Worm (Caenorhabditis elegans): ENCODE measurements around the gene C29E4.12.

The C29E4.12 gene

ce11 chrIII:7973201-7973767 is 32.3 kb downstream of the C29E4.12 start, which contains the start of the genes eef-1B.1 and aco-2:
eef-1B.1 (minus strand) TSS chrIII:7973386.
aco-2 (plus strand) TSS chrIII:7973717.
- TF ChIP-seq hmg-1.2 (GFP tag; IDR thresholded peaks at IDR 0.05) (peak; percentile 55), chd-7 (tag; optimal IDR thresholded peaks at IDR 0.05) (no peak), nfya-1 (tag; optimal IDR thresholded peaks at IDR 0.05; ENCODE audit: borderline replicate concordance, insufficient read depth) (no peak), mel-28 (tag; optimal IDR thresholded peaks at IDR 0.05; ENCODE audit: borderline replicate concordance) (no peak), ets-4 (GFP tag; optimal IDR thresholded peaks at IDR 0.05) (peak; percentile 63), F49E8.2 (tag; optimal IDR thresholded peaks at IDR 0.05; ENCODE audit: insufficient read depth) (no peak), ztf-22 (GFP tag; optimal IDR thresholded peaks at IDR 0.05) (no peak), cebp-2 (GFP tag; IDR thresholded peaks at IDR 0.05) (no peak), snpc-4 (GFP tag; optimal IDR thresholded peaks at IDR 0.05) (no peak), snpc-4 (tag; optimal IDR thresholded peaks at IDR 0.05) (peak; percentile 2 to 63 (median 54)), ekl-4 (GFP tag; IDR thresholded peaks at IDR 0.05) (peak; percentile 87), egl-18 (GFP tag; IDR thresholded peaks at IDR 0.05) (no peak), Y67H2A.10 (GFP tag; conservative IDR thresholded peaks at IDR 0.05) (no peak), ztf-6 (GFP tag; IDR thresholded peaks at IDR 0.05) (no peak), hlh-12 (tag; optimal IDR thresholded peaks at IDR 0.05) (no peak), ceh-40 (GFP tag; IDR thresholded peaks at IDR 0.05) (no peak), rpc-1 (optimal IDR thresholded peaks at IDR 0.05) (no peak), rpc-1 (tag; optimal IDR thresholded peaks at IDR 0.05) (no peak), ztf-18 (tag; optimal IDR thresholded peaks at IDR 0.05) (peak; percentile 98), C06A6.2 (GFP tag; conservative IDR thresholded peaks at IDR 0.05) (peak; percentile 64; the same call in 1 of the 2 replicates), hrde-1 (tag; optimal IDR thresholded peaks at IDR 0.05; ENCODE audit: borderline replicate concordance) (no peak), ceh-91 (GFP tag; IDR thresholded peaks at IDR 0.05) (no peak), B0035.1 (tag; optimal IDR thresholded peaks at IDR 0.05) (no peak), athp-1 (tag; optimal IDR thresholded peaks at IDR 0.05) (peak; percentile 3), fkh-3 (tag; optimal IDR thresholded peaks at IDR 0.05) (no peak), B0336.3 (GFP tag; IDR thresholded peaks at IDR 0.05) (peak; percentile 70; the same call in 1 of the 2 replicates), unc-62 (GFP tag; optimal IDR thresholded peaks at IDR 0.05) (no peak), hlh-26 (GFP tag; conservative IDR thresholded peaks at IDR 0.05) (no peak), ccch-3 (GFP tag; optimal IDR thresholded peaks at IDR 0.05) (no peak), madf-3 (GFP tag; IDR thresholded peaks at IDR 0.05) (peak; percentile 92), ztf-3 (GFP tag; optimal IDR thresholded peaks at IDR 0.05) (no peak), him-1 (tag; optimal IDR thresholded peaks at IDR 0.05) (no peak), nhr-179 (tag; optimal IDR thresholded peaks at IDR 0.05) (no peak), ama-1 (optimal IDR thresholded peaks at IDR 0.05) (peak; percentile 33), ama-1 (GFP tag; optimal IDR thresholded peaks at IDR 0.05) (no peak), efl-1 (GFP tag; optimal IDR thresholded peaks at IDR 0.05) (peak; percentile 53), egrh-3 (GFP tag; IDR thresholded peaks at IDR 0.05) (no peak), let-607 (tag; optimal IDR thresholded peaks at IDR 0.05) (peak; percentile 9 to 69), F57A8.1 (GFP tag; optimal IDR thresholded peaks at IDR 0.05) (no peak), ztf-26 (tag; optimal IDR thresholded peaks at IDR 0.05) (peak; percentile 74), lin-26 (GFP tag; IDR thresholded peaks at IDR 0.05) (no peak), ZK185.1 (tag; optimal IDR thresholded peaks at IDR 0.05; ENCODE audit: poor library complexity, severe bottlenecking) (peak; percentile 93), let-526 (GFP tag; IDR thresholded peaks at IDR 0.05) (no peak), rcor-1 (GFP tag; IDR thresholded peaks at IDR 0.05) (peak; percentile 67), nfyb-1 (GFP tag; IDR thresholded peaks at IDR 0.05) (peak; percentile 85), die-1 (tag; optimal IDR thresholded peaks at IDR 0.05) (no peak), akir-1 (GFP tag; optimal IDR thresholded peaks at IDR 0.05) (no peak), aptf-3 (GFP tag; IDR thresholded peaks at IDR 0.05) (no peak), snpc-1.3 (tag; optimal IDR thresholded peaks at IDR 0.05; ENCODE audit: insufficient read depth) (peak; percentile 11)

Measured in whole organism, young adult.